In genomic region chrV:16211713-16212112, ce11 we compare ENCODE assay signal across 4 worm cellular contexts.
A peak's percentile ranks its signal among the peaks of the same experiment; 100 is the strongest.
TF ChIP-seq lines count a peak whose summit lies in the region.

No protein-coding gene starts in this region.

TF ChIP-seq in whole organism, L1 larva, 84 proteins besides CTCF, POLR2A, EP300 and RAD21:
- peak; percentile 54 for TF ChIP-seq blmp-1 (tag; optimal IDR thresholded peaks at IDR 0.05; lab: Kevin White, UChicago)
- peak; percentile 46 for TF ChIP-seq nhr-85 (tag; lab: Kevin White, UChicago)
- TF ChIP-seq elt-3 (tag; optimal IDR thresholded peaks at IDR 0.05; lab: Kevin White, UChicago) = peak in 4 of 6 experiments; percentile 30 to 88 (median 60)
- no peak for TF ChIP-seq swsn-7 (tag; optimal IDR thresholded peaks at IDR 0.05; lab: Kevin White, UChicago)

TF ChIP-seq in whole organism, L2 larva, 48 proteins besides CTCF, POLR2A, EP300 and RAD21:
- TF ChIP-seq sma-9 (GFP tag; optimal IDR thresholded peaks at IDR 0.05; lab: Kevin White, UChicago) (peak; percentile 76), sma-9 (tag; optimal IDR thresholded peaks at IDR 0.05; lab: Kevin White, UChicago) (no peak), gmeb-1 (tag; optimal IDR thresholded peaks at IDR 0.05; lab: Kevin White, UChicago) (no peak), nhr-21 (tag; optimal IDR thresholded peaks at IDR 0.05; lab: Kevin White, UChicago) (peak; percentile 61)

TF ChIP-seq in whole organism, L3 larva, 47 proteins besides CTCF, POLR2A, EP300 and RAD21:
- TF ChIP-seq elt-1 (tag; optimal IDR thresholded peaks at IDR 0.05; lab: Kevin White, UChicago) (no peak), nhr-43 (tag; optimal IDR thresholded peaks at IDR 0.05; lab: Kevin White, UChicago; ENCODE audit: poor library complexity, severe bottlenecking) (peak; percentile 26)

TF ChIP-seq in whole organism, L4 larva, 104 proteins besides CTCF, POLR2A, EP300 and RAD21:
- TF ChIP-seq ctbp-1 (GFP tag; IDR thresholded peaks at IDR 0.05; lab: Robert Waterston, UW) (no peak), unc-62 (GFP tag; optimal IDR thresholded peaks at IDR 0.05 in 1 of 2; lab: Kevin White, UChicago) (peak in 1 of 2 experiments; percentile 60), unc-62 (tag; optimal IDR thresholded peaks at IDR 0.05; lab: Kevin White, UChicago) (no peak), nhr-28 (tag; optimal IDR thresholded peaks at IDR 0.05; lab: Kevin White, UChicago) (peak; percentile 9), ceh-44 (GFP tag; IDR thresholded peaks at IDR 0.05; lab: Robert Waterston, UW) (no peak), nhr-48 (tag; optimal IDR thresholded peaks at IDR 0.05; lab: Kevin White, UChicago) (no peak), aha-1 (tag; lab: Kevin White, UChicago) (peak; percentile 8), dpl-1 (GFP tag; optimal IDR thresholded peaks at IDR 0.05; lab: Kevin White, UChicago) (no peak)

Comparison
In these comparisons a context has a peak if more than half of its experiments do, and no peak if none do; other contexts are left out.
1. Of the 29 proteins assayed by ChIP-seq in both whole organism, L4 larva and whole organism, L1 larva: peak only in whole organism, L4 larva: aha-1 and nhr-28; only in whole organism, L1 larva: none; in both: none; in neither: 26; mixed calls (peak in some experiments, not most) for 1.